Worm (Caenorhabditis elegans) whole organism, early embryonic: Measurements from ENCODE around the gene smgl-2.

Experiments
- B0310.2 ChIP-seq: sonication (generic microtip); optimal IDR thresholded peaks from 2 replicates; lab custom pipeline; 2016; ENCODE audit warnings: mild to moderate bottlenecking, missing genetic modification characterization, missing compliant biosample characterization
- F13C5.2 ChIP-seq: sonication (generic microtip); optimal IDR thresholded peaks from 2 replicates; lab custom pipeline; 2017; ENCODE audit warnings: mild to moderate bottlenecking, missing genetic modification characterization, inconsistent platforms, missing compliant biosample characterization
- aly-1 ChIP-seq: sonication (generic microtip); optimal IDR thresholded peaks from 2 replicates; lab custom pipeline; 2016; ENCODE audit warnings: missing genetic modification characterization, missing compliant biosample characterization
- ama-1 ChIP-seq: fragments of 150-350 bp; optimal IDR thresholded peaks from 2 replicates; lab custom pipeline; 2014
- ceh-13 ChIP-seq: fragments of 200-800 bp; sonication (Bioruptor generic); optimal IDR thresholded peaks from 2 replicates; lab custom pipeline; 2018; ENCODE audit warnings: mild to moderate bottlenecking, missing genetic modification characterization, missing compliant biosample characterization
- ceh-36 ChIP-seq: sonication (generic microtip); optimal IDR thresholded peaks from 2 replicates; lab custom pipeline; 2016; ENCODE audit warnings: missing genetic modification characterization, inconsistent platforms, missing compliant biosample characterization
- ets-7 ChIP-seq: sonication (generic microtip); optimal IDR thresholded peaks from 2 replicates; lab custom pipeline; 2016; ENCODE audit warnings: missing genotype, missing genetic modification characterization, missing compliant biosample characterization
- flt-1 ChIP-seq: fragments of 200-800 bp; sonication (Bioruptor generic); IDR thresholded peaks from 2 replicates; pipeline ENCODE4 v1.3.6; 2022; ENCODE audit warnings: missing genetic modification characterization, missing compliant biosample characterization
- hmbx-1 ChIP-seq: sonication (generic microtip); optimal IDR thresholded peaks from 2 replicates; lab custom pipeline; 2016; ENCODE audit warnings: mild to moderate bottlenecking, missing genetic modification characterization, missing compliant biosample characterization
- hmg-4 ChIP-seq: fragments of 200-800 bp; sonication (Bioruptor generic); optimal IDR thresholded peaks from 2 replicates; lab custom pipeline; 2018; ENCODE audit warnings: mild to moderate bottlenecking, missing genetic modification characterization, missing compliant biosample characterization
- hnd-1 ChIP-seq: sonication (generic microtip); optimal IDR thresholded peaks from 2 replicates; lab custom pipeline; 2016; ENCODE audit warnings: missing genetic modification characterization, missing compliant biosample characterization
- pes-1 ChIP-seq: fragments of 200-800 bp; sonication (Bioruptor generic); IDR thresholded peaks from 2 replicates; pipeline ENCODE4 v1.3.6; 2022; ENCODE audit warnings: missing genetic modification reagents, missing genetic modification characterization, missing compliant biosample characterization
- scrt-1 ChIP-seq: fragments of 200-800 bp; sonication (Bioruptor generic); IDR thresholded peaks from 2 replicates; pipeline ENCODE4 v1.3.6; 2022; ENCODE audit warnings: missing genetic modification characterization, missing compliant biosample characterization
- sea-1 ChIP-seq: fragments of 200-800 bp; sonication (Bioruptor generic); conservative IDR thresholded peaks from 2 replicates; pipeline ENCODE4 v1.3.6; 2022; ENCODE audit warnings: missing genetic modification characterization, missing compliant biosample characterization
- tbx-11 ChIP-seq: fragments of 200-800 bp; sonication (Bioruptor generic); IDR thresholded peaks from 2 replicates; pipeline ENCODE4 v1.3.6; 2022; ENCODE audit warnings: missing genetic modification characterization, missing compliant biosample characterization
- tbx-37 ChIP-seq: fragments of 200-800 bp; sonication (Bioruptor generic); conservative IDR thresholded peaks from 2 replicates; pipeline ENCODE4 v1.3.6; 2022; ENCODE audit warnings: missing genetic modification reagents, missing genetic modification characterization, missing compliant biosample characterization
- tra-4 ChIP-seq: sonication (generic microtip); optimal IDR thresholded peaks from 2 replicates; lab custom pipeline; 2017; ENCODE audit warnings: missing genetic modification characterization, missing compliant biosample characterization

smgl-2 gene

DNA sequence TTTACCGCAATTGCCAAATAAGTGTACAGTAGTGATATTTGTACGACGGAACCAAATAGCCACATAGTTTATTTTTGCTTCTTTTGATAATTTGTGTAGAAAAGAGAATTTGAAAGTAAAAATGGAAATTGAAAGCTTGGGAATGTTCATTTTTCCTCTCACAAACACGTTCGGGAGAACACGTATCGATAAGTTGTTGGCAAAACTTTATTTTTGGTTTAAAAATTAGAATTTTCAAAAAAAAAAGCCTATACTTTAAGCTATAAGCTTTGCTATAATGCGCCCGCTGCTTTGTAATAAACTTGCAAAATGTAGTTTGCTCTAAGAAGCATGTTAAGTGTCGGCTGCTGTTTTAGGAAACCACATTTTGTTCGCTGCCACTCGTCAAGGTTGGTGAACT is 29.4 kb downstream of the smgl-2 start, which contains the start of gene Y37E11AR.7:
TSS of gene Y37E11AR.7 (minus strand) at position 101 of the 400 bp plus-strand sequence.
- no peak for TF ChIP-seq scrt-1 (GFP tag; lab: Robert Waterston, UW)
- TF ChIP-seq pes-1 (GFP tag; lab: Robert Waterston, UW), result no peak
- no peak for TF ChIP-seq ets-7
- no peak for TF ChIP-seq hmbx-1 (tag; lab: Kevin White, UChicago)
- no peak for TF ChIP-seq F13C5.2 (tag; lab: Kevin White, UChicago)
- no peak for TF ChIP-seq B0310.2 (tag; lab: Kevin White, UChicago)
- TF ChIP-seq sea-1, result no peak

ce11 chrIV:3755921-3756320 is 30.0 kb downstream of the smgl-2 start, which contains the start of gene best-20:
Gene best-20 (plus strand): TSS chrIV:3756221.
- TF ChIP-seq B0310.2 (tag; lab: Kevin White, UChicago) (no peak), ama-1 (lab: Kevin White, UChicago) (no peak), pes-1 (GFP tag; lab: Robert Waterston, UW) (no peak), hmbx-1 (tag; lab: Kevin White, UChicago) (no peak), hmg-4 (no peak), ets-7 (no peak), aly-1 (tag; lab: Kevin White, UChicago) (no peak), tbx-11 (no peak), ceh-13 (GFP tag; lab: Kevin White, UChicago) (no peak), tra-4 (tag; lab: Kevin White, UChicago) (no peak), ceh-36 (tag; lab: Kevin White, UChicago) (no peak), tbx-37 (GFP tag; lab: Robert Waterston, UW) (no peak), sea-1 (no peak), F13C5.2 (tag; lab: Kevin White, UChicago) (no peak), scrt-1 (GFP tag; lab: Robert Waterston, UW) (no peak), flt-1 (GFP tag; lab: Robert Waterston, UW) (no peak), hnd-1 (tag; lab: Kevin White, UChicago) (no peak)

DNA sequence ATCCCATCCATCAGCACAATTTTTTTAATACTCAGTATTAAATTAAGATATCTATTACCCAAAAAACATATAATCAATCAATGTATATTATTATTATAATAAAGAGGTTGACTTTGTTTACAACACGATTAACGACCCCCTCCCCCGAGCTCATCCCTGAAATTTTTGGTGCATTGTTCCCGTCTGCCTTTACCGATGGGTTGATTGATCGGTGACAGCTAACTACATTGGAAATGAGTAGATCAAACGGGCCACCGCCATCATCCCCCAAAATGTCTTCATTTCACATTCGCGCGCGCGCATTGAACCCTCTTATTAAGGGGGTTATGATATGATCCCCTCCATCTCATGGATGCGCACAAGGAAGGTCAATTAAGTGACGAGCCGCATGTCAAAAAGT is 33.9 kb downstream of the smgl-2 start:
- TF ChIP-seq aly-1 (tag; lab: Kevin White, UChicago), result no peak
- no peak for TF ChIP-seq ets-7
- TF ChIP-seq hmg-4, result no peak
- no peak for TF ChIP-seq flt-1 (GFP tag; lab: Robert Waterston, UW)
- TF ChIP-seq ama-1 (lab: Kevin White, UChicago), result no peak
- TF ChIP-seq hmbx-1 (tag; lab: Kevin White, UChicago), result no peak
- TF ChIP-seq tbx-11, result no peak
- no peak for TF ChIP-seq tbx-37 (GFP tag; lab: Robert Waterston, UW)
- no peak for TF ChIP-seq B0310.2 (tag; lab: Kevin White, UChicago)

- TF ChIP-seq ceh-36 (tag; lab: Kevin White, UChicago), result peak; percentile 22
- no peak for TF ChIP-seq ama-1 (lab: Kevin White, UChicago)
- TF ChIP-seq scrt-1 (GFP tag; lab: Robert Waterston, UW), result no peak
- no peak for TF ChIP-seq pes-1 (GFP tag; lab: Robert Waterston, UW)
- TF ChIP-seq tbx-11, result no peak
Observed at ce11 chrIV:3764012-3764549, 38.1 kb downstream of the smgl-2 start.

- TF ChIP-seq hmg-4 (peak; percentile 17), F13C5.2 (tag; lab: Kevin White, UChicago) (no peak)
Observed at ce11 chrIV:3765457-3765856, 39.5 kb downstream of the smgl-2 start.

DNA sequence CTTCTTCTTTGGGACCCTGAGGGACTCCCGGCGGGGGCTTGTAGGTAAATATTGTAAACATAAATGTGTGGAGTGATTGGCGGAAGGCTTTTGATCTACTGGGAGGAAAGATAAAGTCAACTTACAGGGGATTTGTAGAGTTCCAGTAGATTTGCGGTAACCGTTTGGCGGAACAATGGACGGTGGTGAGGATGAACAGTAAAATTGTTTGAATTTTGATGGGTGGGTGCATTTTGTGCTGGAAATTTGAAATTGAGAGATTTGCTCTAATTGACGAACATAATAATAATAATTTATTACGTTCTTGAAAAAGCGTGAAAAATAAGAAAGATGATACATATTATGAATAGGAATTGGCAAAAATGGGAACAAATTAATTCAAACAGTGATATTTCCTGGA is 40.6 kb downstream of the smgl-2 start, which contains the start of gene vab-2:
TSS of gene vab-2 (minus strand) at position 238 of the 400 bp plus-strand sequence.
- no peak for TF ChIP-seq F13C5.2 (tag; lab: Kevin White, UChicago)
- TF ChIP-seq aly-1 (tag; lab: Kevin White, UChicago), result no peak
- TF ChIP-seq tbx-11, result no peak
- no peak for TF ChIP-seq scrt-1 (GFP tag; lab: Robert Waterston, UW)
- TF ChIP-seq flt-1 (GFP tag; lab: Robert Waterston, UW), result no peak
- TF ChIP-seq tra-4 (tag; lab: Kevin White, UChicago), result no peak
- no peak for TF ChIP-seq ets-7
- TF ChIP-seq sea-1, result no peak
- no peak for TF ChIP-seq pes-1 (GFP tag; lab: Robert Waterston, UW)

ce11 chrIV:3767749-3768148 is 41.8 kb downstream of the smgl-2 start:
- TF ChIP-seq pes-1 (GFP tag; lab: Robert Waterston, UW) (no peak), tra-4 (tag; lab: Kevin White, UChicago) (no peak), hmbx-1 (tag; lab: Kevin White, UChicago) (no peak), F13C5.2 (tag; lab: Kevin White, UChicago) (no peak), hmg-4 (peak; percentile 61), flt-1 (GFP tag; lab: Robert Waterston, UW) (no peak)

- peak; percentile 46; the same call in 1 of the 2 replicates for TF ChIP-seq pes-1 (GFP tag; lab: Robert Waterston, UW)
Observed at ce11 chrIV:3771182-3771581, 45.2 kb downstream of the smgl-2 start.

DNA sequence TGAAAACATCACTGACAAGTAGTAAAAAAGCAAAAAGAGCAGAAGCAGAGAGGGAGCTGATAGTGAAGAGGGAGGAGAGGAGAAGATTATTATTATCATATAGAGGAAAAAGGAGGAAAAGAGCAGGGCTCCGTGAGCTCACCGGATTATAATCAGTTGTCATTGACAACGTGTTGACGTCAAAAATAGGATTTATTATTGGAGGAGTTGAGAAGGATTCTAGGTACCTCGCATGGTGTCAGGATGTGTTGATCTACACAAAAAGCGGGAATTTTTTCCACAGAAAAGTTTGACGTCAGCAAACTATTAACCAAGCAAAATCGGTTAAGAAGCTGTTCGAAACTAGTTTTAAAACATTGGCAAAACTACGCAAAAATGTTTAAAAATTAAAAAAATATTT is 48.2 kb downstream of the smgl-2 start:
- TF ChIP-seq scrt-1 (GFP tag; lab: Robert Waterston, UW) (no peak), hmbx-1 (tag; lab: Kevin White, UChicago) (no peak), sea-1 (no peak), B0310.2 (tag; lab: Kevin White, UChicago) (no peak), ets-7 (no peak), ama-1 (lab: Kevin White, UChicago) (no peak), hmg-4 (no peak)
